Fruit fly (Drosophila melanogaster): Measurements from ENCODE around the gene CG8209.

The CG8209 gene

dm6 chr3L:7960707-7961695 is 15.2 kb upstream of the CG8209 start (continued):
- TF ChIP-seq ATbp (GFP tag; optimal IDR thresholded peaks at IDR 0.05) (peak; percentile 49), MTF-1 (GFP tag; optimal IDR thresholded peaks at IDR 0.05; ENCODE audit: borderline replicate concordance) (peak; percentile 18), gcm2 (GFP tag; optimal IDR thresholded peaks at IDR 0.05) (no peak), lov (optimal IDR thresholded peaks at IDR 0.05) (no peak), lov (GFP tag; IDR thresholded peaks at IDR 0.05) (peak; percentile 48; the same call in 1 of the 3 replicates), lbe (GFP tag; optimal IDR thresholded peaks at IDR 0.05) (peak; percentile 25), onecut (GFP tag; IDR thresholded peaks at IDR 0.05) (peak; percentile 16; the same call in 1 of the 2 replicates), CG33213 (GFP tag; optimal IDR thresholded peaks at IDR 0.05) (peak; percentile 24), CG7372 (GFP tag; IDR thresholded peaks at IDR 0.05) (peak; percentile 40; the same call in 1 of the 2 replicates), CG17328 (GFP tag; IDR thresholded peaks at IDR 0.05) (peak; percentile 24; the same call in 1 of the 2 replicates), Mes4 (GFP tag; optimal IDR thresholded peaks at IDR 0.05) (peak; percentile 27), CG7786 (GFP tag; optimal IDR thresholded peaks at IDR 0.05) (no peak), CG8359 (GFP tag; optimal IDR thresholded peaks at IDR 0.05; ENCODE audit: borderline replicate concordance) (peak; percentile 9), chm (GFP tag; IDR thresholded peaks at IDR 0.05) (peak; percentile 30; the same call in 1 of the 2 replicates), pfk (GFP tag; optimal IDR thresholded peaks at IDR 0.05) (peak; percentile 37), CG2202 (tag; optimal IDR thresholded peaks at IDR 0.05) (peak; percentile 63), nom (GFP tag; optimal IDR thresholded peaks at IDR 0.05) (no peak), fd64A (GFP tag; optimal IDR thresholded peaks at IDR 0.05) (peak; percentile 18), Atf-2 (GFP tag; optimal IDR thresholded peaks at IDR 0.05) (no peak), exex (tag; optimal IDR thresholded peaks at IDR 0.05) (peak; percentile 100), tup (GFP tag; optimal IDR thresholded peaks at IDR 0.05) (no peak), pb (GFP tag; optimal IDR thresholded peaks at IDR 0.05) (no peak), CG10209 (GFP tag; optimal IDR thresholded peaks at IDR 0.05) (peak; percentile 32), scrt (GFP tag; optimal IDR thresholded peaks at IDR 0.05) (peak; percentile 39), dati (GFP tag; IDR thresholded peaks at IDR 0.05) (peak; percentile 10; the same call in 1 of the 2 replicates), Elba2 (GFP tag; optimal IDR thresholded peaks at IDR 0.05) (no peak), gsb-n (tag; optimal IDR thresholded peaks at IDR 0.05) (no peak), sd (tag; optimal IDR thresholded peaks at IDR 0.05) (peak; percentile 57), Deaf1 (tag; optimal IDR thresholded peaks at IDR 0.05) (no peak), fru (optimal IDR thresholded peaks at IDR 0.05) (no peak), CkIIα-i1 (GFP tag; IDR thresholded peaks at IDR 0.05) (no peak), Vsx1 (GFP tag; optimal IDR thresholded peaks at IDR 0.05) (peak; percentile 66), CG18764 (GFP tag; optimal IDR thresholded peaks at IDR 0.05) (peak; percentile 17), gem (tag; optimal IDR thresholded peaks at IDR 0.05) (peak; percentile 5), wek (GFP tag; optimal IDR thresholded peaks at IDR 0.05) (peak; percentile 11), CG8290 (GFP tag; optimal IDR thresholded peaks at IDR 0.05) (no peak), CG8290 (tag; optimal IDR thresholded peaks at IDR 0.05) (peak; percentile 40 to 44), CG17359 (tag; optimal IDR thresholded peaks at IDR 0.05) (peak; percentile 1), unpg (GFP tag; optimal IDR thresholded peaks at IDR 0.05) (peak; percentile 2), Lim3 (GFP tag; IDR thresholded peaks at IDR 0.05) (peak; percentile 72; the same call in 1 of the 2 replicates), CG11093 (GFP tag; IDR thresholded peaks at IDR 0.05) (no peak; the same call in 2 of the 3 replicates), CG1603 (tag; optimal IDR thresholded peaks at IDR 0.05) (peak; percentile 43), Pdp1 (GFP tag; optimal IDR thresholded peaks at IDR 0.05) (peak in 1 of 2 experiments; percentile 47), lola (GFP tag; optimal IDR thresholded peaks at IDR 0.05) (peak in 1 of 3 experiments; percentile 17), eve (GFP tag; optimal IDR thresholded peaks at IDR 0.05) (peak in 1 of 2 experiments; percentile 3), dmrt11E (tag; optimal IDR thresholded peaks at IDR 0.05) (peak; percentile 36), Hr78 (GFP tag; optimal IDR thresholded peaks at IDR 0.05) (no peak)
